Fruit fly (Drosophila melanogaster): ENCODE measurements around the gene CG34296.

DNA sequence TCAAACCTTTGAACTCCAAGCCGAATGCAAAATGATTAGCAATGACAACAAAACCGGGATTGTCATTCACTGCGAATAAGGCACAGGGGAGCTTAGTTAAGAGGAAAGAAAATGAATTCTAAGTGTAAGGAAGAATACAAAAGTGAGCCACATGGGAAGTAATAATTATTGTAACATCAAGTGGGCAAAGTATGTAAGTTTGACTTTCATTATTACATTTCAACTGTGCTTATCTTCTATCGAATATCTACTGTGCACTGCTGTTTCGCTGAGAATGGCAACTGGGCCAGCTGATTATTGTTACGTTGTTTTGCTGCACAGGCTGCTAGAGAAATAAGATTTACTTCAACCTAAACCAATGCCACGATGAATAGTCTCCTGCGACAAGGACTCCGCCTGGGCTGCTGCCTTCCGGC lies 14.3 kb downstream of the CG34296 start, which contains the start of the genes CG7601 and CIA30:
- TF ChIP-seq eg (GFP tag; IDR thresholded peaks at IDR 0.05) = peak; percentile 100
- peak; percentile 99 for TF ChIP-seq CG10631 (GFP tag; optimal IDR thresholded peaks at IDR 0.05)
- peak; percentile 99 for TF ChIP-seq spab (GFP tag; optimal IDR thresholded peaks at IDR 0.05)
- peak; percentile 99 for TF ChIP-seq CG6792 (GFP tag; optimal IDR thresholded peaks at IDR 0.05)
- TF ChIP-seq pdm3 (GFP tag; optimal IDR thresholded peaks at IDR 0.05) = peak; percentile 99
